Fruit fly (Drosophila melanogaster) whole organism, embryonic: ENCODE measurements around the gene lectin-24A.
A peak's percentile ranks its signal among the peaks of the same experiment; 100 is the strongest.

Source experiments
- Antp ChIP-seq: fragments of 200-800 bp; sonication (Bioruptor generic); optimal IDR thresholded peaks from 3 replicates; lab custom pipeline; 2016; ENCODE audit warnings: missing biosample characterization, missing genetic modification characterization
- Atf-2 ChIP-seq: fragments of 200-800 bp; sonication (Bioruptor generic); optimal IDR thresholded peaks from 2 replicates; lab custom pipeline; 2016; ENCODE audit warnings: missing biosample characterization, missing genetic modification characterization
- CG10274 ChIP-seq: fragments of 200-800 bp; sonication (Bioruptor generic); optimal IDR thresholded peaks from 3 replicates; lab custom pipeline; 2017; ENCODE audit warnings: missing biosample characterization, mild to moderate bottlenecking, missing genetic modification characterization
- CG10321 ChIP-seq: fragments of 200-800 bp; sonication (Bioruptor generic); IDR thresholded peaks from 2 replicates; pipeline ENCODE4 v1.3.6; 2022; ENCODE audit warnings: missing biosample characterization, missing genetic modification characterization
- CG10462 ChIP-seq: fragments of 200-800 bp; sonication (Bioruptor generic); optimal IDR thresholded peaks from 2 replicates; lab custom pipeline; 2016; ENCODE audit warnings: missing biosample characterization, missing genetic modification characterization
- CG10654 ChIP-seq: fragments of 200-800 bp; sonication (Bioruptor generic); optimal IDR thresholded peaks from 2 replicates; lab custom pipeline; 2016; ENCODE audit warnings: missing biosample characterization, missing genetic modification characterization
- CG10959 ChIP-seq: fragments of 200-800 bp; sonication (Bioruptor generic); IDR thresholded peaks from 2 replicates; pipeline ENCODE4 v1.3.6; 2022; ENCODE audit warnings: missing biosample characterization, missing genetic modification characterization
- CG11456 ChIP-seq: fragments of 200-800 bp; sonication (Bioruptor generic); IDR thresholded peaks from 3 replicates; pipeline ENCODE4 v1.3.6; 2022; ENCODE audit warnings: missing biosample characterization, missing genetic modification characterization
- CG12391 ChIP-seq: fragments of 200-800 bp; sonication (Bioruptor generic); optimal IDR thresholded peaks from 3 replicates; lab custom pipeline; 2018; ENCODE audit warnings: missing biosample characterization, mild to moderate bottlenecking, missing genetic modification characterization, moderate library complexity
- CG13296 ChIP-seq: fragments of 200-800 bp; sonication (Bioruptor generic); optimal IDR thresholded peaks from 3 replicates; lab custom pipeline; 2018; ENCODE audit warnings: missing biosample characterization, mild to moderate bottlenecking, missing genetic modification characterization
- CG16813 ChIP-seq: fragments of 200-800 bp; sonication (Bioruptor generic); IDR thresholded peaks from 3 replicates; pipeline ENCODE4 v1.3.6; 2022; ENCODE audit warnings: missing biosample characterization, missing genetic modification characterization; ENCODE audit not compliant: partially characterized antibody
- CG1832 ChIP-seq: fragments of 200-800 bp; sonication (Bioruptor generic); optimal IDR thresholded peaks from 2 replicates; lab custom pipeline; 2017; ENCODE audit warnings: missing biosample characterization, mild to moderate bottlenecking, missing genetic modification characterization, inconsistent platforms
- CG31441 ChIP-seq: fragments of 200-800 bp; sonication (Bioruptor generic); IDR thresholded peaks from 2 replicates; pipeline ENCODE4 v1.3.6; 2022; ENCODE audit warnings: missing biosample characterization, missing genetic modification characterization
- CG33213 ChIP-seq: fragments of 200-800 bp; sonication (Bioruptor generic); optimal IDR thresholded peaks from 3 replicates; lab custom pipeline; 2016; ENCODE audit warnings: missing biosample characterization, missing genetic modification characterization
- CG33557 ChIP-seq: fragments of 200-800 bp; sonication (Bioruptor generic); optimal IDR thresholded peaks from 2 replicates; lab custom pipeline; 2019; ENCODE audit warnings: missing biosample characterization, mild to moderate bottlenecking, missing genetic modification characterization, moderate library complexity
- CG42726 ChIP-seq: fragments of 200-800 bp; sonication (Bioruptor generic); IDR thresholded peaks from 2 replicates; pipeline ENCODE4 v1.3.6; 2022; ENCODE audit warnings: missing biosample characterization, missing genetic modification characterization; ENCODE audit not compliant: partially characterized antibody
- CG4282 ChIP-seq: fragments of 200-800 bp; sonication (Bioruptor generic); optimal IDR thresholded peaks from 2 replicates; lab custom pipeline; 2016; ENCODE audit warnings: missing biosample characterization, missing genetic modification characterization
- CG6689 ChIP-seq: fragments of 200-800 bp; sonication (Bioruptor generic); IDR thresholded peaks from 2 replicates; pipeline ENCODE4 v1.3.6; 2022; ENCODE audit warnings: missing biosample characterization, missing genetic modification characterization
- CG8924 ChIP-seq: fragments of 200-800 bp; optimal IDR thresholded peaks from 3 replicates; lab custom pipeline; 2019; ENCODE audit warnings: missing biosample characterization, mild to moderate bottlenecking, missing genetic modification characterization, moderate library complexity
- Dbx ChIP-seq: fragments of 200-800 bp; sonication (Bioruptor generic); IDR thresholded peaks from 3 replicates; pipeline ENCODE4 v1.3.6; 2022; ENCODE audit warnings: missing biosample characterization, missing genetic modification characterization
- Dip2 ChIP-seq: fragments of 200-800 bp; sonication (Bioruptor generic); IDR thresholded peaks from 2 replicates; pipeline ENCODE4 v1.3.6; 2022; ENCODE audit warnings: missing biosample characterization, missing genetic modification characterization
- Dref ChIP-seq: fragments of 200-800 bp; sonication (Bioruptor generic); IDR thresholded peaks from 2 replicates; pipeline ENCODE4 v1.3.6; 2022; ENCODE audit warnings: missing biosample characterization, missing genetic modification characterization
- GATAe ChIP-seq: fragments of 200-800 bp; sonication (Bioruptor generic); conservative IDR thresholded peaks from 2 replicates; pipeline ENCODE4 v1.3.6; 2022; ENCODE audit warnings: missing biosample characterization, missing genetic modification characterization
- Gsc ChIP-seq: fragments of 200-800 bp; sonication (Bioruptor generic); IDR thresholded peaks from 2 replicates; pipeline ENCODE4 v1.3.6; 2022; ENCODE audit warnings: missing biosample characterization, missing genetic modification characterization
- Nf-YB ChIP-seq: fragments of 200-800 bp; sonication (Bioruptor generic); optimal IDR thresholded peaks from 3 replicates; lab custom pipeline; 2019; ENCODE audit warnings: missing biosample characterization, mild to moderate bottlenecking, missing genetic modification characterization, moderate library complexity
- Nf-YC ChIP-seq: fragments of 200-800 bp; optimal IDR thresholded peaks from 3 replicates; lab custom pipeline; 2019; ENCODE audit warnings: missing biosample characterization, mild to moderate bottlenecking, missing genetic modification characterization, moderate library complexity
- Pdp1 ChIP-seq, 2 experiments: fragments of 200-800 bp; sonication (Bioruptor generic); optimal IDR thresholded peaks; 3 replicates each; lab custom pipeline; 2016; ENCODE audit warnings: missing biosample characterization in 2 of 2, missing genetic modification characterization in 2 of 2, mild to moderate bottlenecking in 1 of 2, moderate library complexity in 1 of 2
- Sry-β ChIP-seq: fragments of 200-800 bp; sonication (Bioruptor generic); optimal IDR thresholded peaks from 2 replicates; lab custom pipeline; 2018; ENCODE audit warnings: missing biosample characterization, mild to moderate bottlenecking, missing genetic modification characterization, moderate library complexity
- Stat92E ChIP-seq, 3 experiments: fragments of >200 bp in 2 of 3; fragments of 200-800 bp in 1 of 3; sonication (Bioruptor generic) in 1 of 3; optimal IDR thresholded peaks; 2 replicates each; lab custom pipeline; 2017 to 2019; ENCODE audit warnings: missing biosample characterization in 3 of 3, missing genetic modification characterization in 3 of 3, mild to moderate bottlenecking in 1 of 3, moderate library complexity in 1 of 3
- aop ChIP-seq: fragments of 200-800 bp; sonication (Bioruptor generic); IDR thresholded peaks from 2 replicates; pipeline ENCODE4 v1.3.6; 2022; ENCODE audit warnings: missing biosample characterization, missing genetic modification characterization
- bigmax ChIP-seq: fragments of 200-800 bp; sonication (Bioruptor generic); optimal IDR thresholded peaks from 2 replicates; lab custom pipeline; 2018; ENCODE audit warnings: missing biosample characterization, mild to moderate bottlenecking, missing genetic modification characterization
- bowl ChIP-seq: fragments of 200-800 bp; sonication (Bioruptor generic); IDR thresholded peaks from 2 replicates; pipeline ENCODE4 v1.3.6; 2022; ENCODE audit warnings: missing biosample characterization, missing genetic modification characterization
- chif ChIP-seq, 2 experiments: fragments of 200-800 bp; sonication (Bioruptor generic); optimal IDR thresholded peaks; 3 replicates each; lab custom pipeline; 2016; ENCODE audit warnings: missing biosample characterization in 2 of 2, missing genetic modification characterization in 2 of 2
- ci ChIP-seq: fragments of 200-800 bp; sonication (Bioruptor generic); IDR thresholded peaks from 3 replicates; pipeline ENCODE4 v1.3.6; 2022; ENCODE audit warnings: missing biosample characterization, missing genetic modification characterization
- dan ChIP-seq: fragments of 200-800 bp; sonication (Bioruptor generic); IDR thresholded peaks from 2 replicates; pipeline ENCODE4 v1.3.6; 2022; ENCODE audit warnings: missing biosample characterization, missing genetic modification characterization
- dmrt11E ChIP-seq: fragments of 200-800 bp; sonication (Bioruptor generic); optimal IDR thresholded peaks from 3 replicates; lab custom pipeline; 2018; ENCODE audit warnings: missing biosample characterization, mild to moderate bottlenecking, missing genetic modification characterization, moderate library complexity
- fd102C ChIP-seq: fragments of 200-800 bp; sonication (Bioruptor generic); optimal IDR thresholded peaks from 2 replicates; lab custom pipeline; 2018; ENCODE audit warnings: missing biosample characterization, mild to moderate bottlenecking, missing genetic modification characterization, moderate library complexity
- gem ChIP-seq: fragments of 200-800 bp; sonication (Bioruptor generic); optimal IDR thresholded peaks from 2 replicates; lab custom pipeline; 2019; ENCODE audit warnings: missing biosample characterization, mild to moderate bottlenecking, missing genetic modification characterization, moderate library complexity
- jigr1 ChIP-seq: fragments of 200-800 bp; sonication (Bioruptor generic); IDR thresholded peaks from 3 replicates; pipeline ENCODE4 v1.3.6; 2022; ENCODE audit warnings: missing biosample characterization, missing genetic modification characterization
- lab ChIP-seq: fragments of 200-800 bp; sonication (Bioruptor generic); optimal IDR thresholded peaks from 3 replicates; lab custom pipeline; 2017; ENCODE audit warnings: missing biosample characterization, missing genetic modification characterization, mild to moderate bottlenecking, moderate library complexity, missing genetic modification reagents
- oc ChIP-seq: fragments of 200-800 bp; sonication (Bioruptor generic); optimal IDR thresholded peaks from 2 replicates; lab custom pipeline; 2018; ENCODE audit warnings: missing biosample characterization, mild to moderate bottlenecking, missing genetic modification characterization, moderate library complexity
- odd ChIP-seq: fragments of 200-800 bp; sonication (Bioruptor generic); optimal IDR thresholded peaks from 2 replicates; lab custom pipeline; 2017; ENCODE audit warnings: missing biosample characterization, mild to moderate bottlenecking, missing genetic modification characterization
- pnt ChIP-seq: fragments of 200-800 bp; sonication (Bioruptor generic); optimal IDR thresholded peaks from 3 replicates; lab custom pipeline; 2016; ENCODE audit warnings: missing biosample characterization, missing genetic modification characterization
- pros ChIP-seq: fragments of 200-800 bp; sonication (Bioruptor generic); optimal IDR thresholded peaks from 3 replicates; lab custom pipeline; 2019; ENCODE audit warnings: missing biosample characterization, mild to moderate bottlenecking, missing genetic modification characterization, moderate library complexity
- row ChIP-seq: fragments of 200-800 bp; sonication (Bioruptor generic); IDR thresholded peaks from 3 replicates; pipeline ENCODE4 v1.3.6; 2022; ENCODE audit warnings: missing biosample characterization, missing genetic modification characterization
- unpg ChIP-seq: fragments of 200-800 bp; sonication (Bioruptor generic); optimal IDR thresholded peaks from 3 replicates; lab custom pipeline; 2018; ENCODE audit warnings: missing biosample characterization, mild to moderate bottlenecking, missing genetic modification characterization, moderate library complexity
- vnd ChIP-seq: fragments of 200-800 bp; sonication (Bioruptor generic); IDR thresholded peaks from 3 replicates; pipeline ENCODE4 v1.3.6; 2022; ENCODE audit warnings: missing biosample characterization, missing genetic modification characterization; ENCODE audit not compliant: partially characterized antibody
- vvl ChIP-seq: fragments of 200-800 bp; sonication (Bioruptor generic); IDR thresholded peaks from 2 replicates; pipeline ENCODE4 v1.3.6; 2022; ENCODE audit warnings: missing biosample characterization, missing genetic modification characterization

lectin-24A gene

DNA sequence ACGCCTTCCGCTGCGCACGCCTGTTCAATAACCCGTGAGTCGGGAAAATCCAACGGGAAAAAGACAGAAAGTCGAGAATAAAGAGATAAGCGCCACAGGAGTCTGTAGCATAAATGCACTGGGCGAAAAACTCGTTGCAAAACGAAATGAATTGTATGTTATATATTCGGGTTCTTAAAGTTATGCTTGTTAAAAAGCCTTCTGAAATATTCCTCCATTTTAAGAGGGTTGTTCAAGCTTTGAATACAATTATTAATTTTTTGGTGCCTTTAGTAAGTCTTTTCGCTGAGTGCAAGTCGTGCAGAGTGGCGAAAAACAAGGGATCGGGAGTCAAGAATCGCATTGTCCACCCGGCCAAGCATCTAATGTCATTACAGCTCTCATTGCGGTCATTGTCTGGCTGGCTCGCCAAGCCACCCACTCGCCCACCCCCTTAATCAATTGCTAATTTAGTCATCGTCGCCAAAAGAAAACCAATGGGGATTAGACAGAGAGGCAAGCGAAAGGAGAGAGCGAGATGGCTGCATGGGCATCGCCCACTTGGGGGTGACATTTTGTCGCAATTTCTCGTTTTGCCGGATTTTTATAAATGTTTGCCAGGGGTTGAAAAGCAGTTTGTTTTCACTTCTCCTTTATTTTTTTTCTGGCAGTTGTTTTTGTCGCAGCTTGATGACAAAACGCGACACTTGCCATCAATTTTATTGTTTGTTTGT lies 32.3 kb downstream of the lectin-24A start (continued):
- TF ChIP-seq CG12391 (tag; lab: Kevin White, UChicago): peak; percentile 27
- 0 out of 2 replicates have a peak, but pooled peaks have one; percentile 19 for TF ChIP-seq dan
- peak; percentile 65 for TF ChIP-seq dmrt11E (tag; lab: Kevin White, UChicago)
- TF ChIP-seq chif (GFP tag; optimal IDR thresholded peaks at IDR 0.05; lab: Kevin White, UChicago): peak in 1 of 2 experiments; percentile 19
- no peak for TF ChIP-seq odd (GFP tag; lab: Kevin White, UChicago)
- no peak for TF ChIP-seq CG42726
- TF ChIP-seq CG1832 (GFP tag; lab: Kevin White, UChicago): peak; percentile 59
- no peak for TF ChIP-seq Gsc (GFP tag; lab: Robert Waterston, UW)
- 0 out of 2 replicates have a peak, but pooled peaks have one; percentile 25 for TF ChIP-seq CG31441 (GFP tag; lab: Robert Waterston, UW)
- TF ChIP-seq gem: peak; percentile 51
- TF ChIP-seq CG6689 (GFP tag; lab: Robert Waterston, UW): 0 out of 2 replicates have a peak, but pooled peaks have one; percentile 16
- TF ChIP-seq pros: peak; percentile 3
- TF ChIP-seq vnd (GFP tag; lab: Robert Waterston, UW): no peak
- no peak for TF ChIP-seq CG33213 (GFP tag; lab: Kevin White, UChicago)
- TF ChIP-seq CG33557: peak; percentile 10
- TF ChIP-seq fd102C (GFP tag; lab: Kevin White, UChicago): no peak
- TF ChIP-seq pnt (GFP tag; lab: Kevin White, UChicago): peak; percentile 27
- TF ChIP-seq Atf-2 (GFP tag; lab: Kevin White, UChicago): no peak
- no peak for TF ChIP-seq CG11456 (GFP tag; lab: Robert Waterston, UW)
- TF ChIP-seq Nf-YC (tag; lab: Kevin White, UChicago): peak; percentile 90
- TF ChIP-seq Dref (GFP tag; lab: Robert Waterston, UW): no peak
- no peak for TF ChIP-seq GATAe (GFP tag; lab: Robert Waterston, UW)
- no peak for TF ChIP-seq CG4282 (GFP tag; lab: Kevin White, UChicago)
- TF ChIP-seq Dip2 (GFP tag; lab: Robert Waterston, UW): no peak
- peak; percentile 86 for TF ChIP-seq Nf-YB (GFP tag; lab: Kevin White, UChicago)
- TF ChIP-seq bigmax: no peak
- no peak for TF ChIP-seq jigr1
- TF ChIP-seq Sry-β (GFP tag; lab: Kevin White, UChicago): no peak
- TF ChIP-seq ci (GFP tag; lab: Robert Waterston, UW): 0 out of 3 replicates have a peak, but pooled peaks have one; percentile 36
- TF ChIP-seq bowl (GFP tag; lab: Robert Waterston, UW): no peak
- TF ChIP-seq lab (GFP tag; lab: Kevin White, UChicago): no peak
- no peak for TF ChIP-seq Dbx (GFP tag; lab: Robert Waterston, UW)
- peak; percentile 37; the same call in 1 of the 3 replicates for TF ChIP-seq row
- TF ChIP-seq CG10959 (GFP tag; lab: Robert Waterston, UW): 0 out of 2 replicates have a peak, but pooled peaks have one; percentile 8
- TF ChIP-seq CG10321: 0 out of 2 replicates have a peak, but pooled peaks have one; percentile 18
- no peak for TF ChIP-seq Stat92E (GFP tag; optimal IDR thresholded peaks at IDR 0.05; lab: Kevin White, UChicago)
- peak; percentile 10 for TF ChIP-seq oc (tag; lab: Kevin White, UChicago)
- TF ChIP-seq aop (GFP tag; lab: Robert Waterston, UW): no peak
- TF ChIP-seq CG10462 (GFP tag; lab: Kevin White, UChicago): no peak
- TF ChIP-seq Antp: peak; percentile 5
- TF ChIP-seq CG8924 (tag; lab: Kevin White, UChicago): no peak
- TF ChIP-seq CG10274 (GFP tag; lab: Kevin White, UChicago): no peak
- TF ChIP-seq CG13296 (GFP tag; lab: Kevin White, UChicago): no peak
- peak; percentile 26; the same call in 1 of the 2 replicates for TF ChIP-seq vvl (GFP tag; lab: Robert Waterston, UW)
- TF ChIP-seq CG16813 (GFP tag; lab: Robert Waterston, UW): no peak
- no peak for TF ChIP-seq Pdp1 (GFP tag; optimal IDR thresholded peaks at IDR 0.05; lab: Kevin White, UChicago)
- peak; percentile 21 for TF ChIP-seq unpg
- TF ChIP-seq CG10654: no peak
